Fruit fly (Drosophila melanogaster) whole organism, pupa: ENCODE results near the gene CG34049.

Experiments used
- CG10348 ChIP-seq: fragments of 200-800 bp; sonication (Bioruptor generic); IDR thresholded peaks from 2 replicates; pipeline ENCODE4 v1.3.6; 2022; ENCODE audit warnings: missing biosample characterization, missing genetic modification characterization
- CG13204 ChIP-seq: fragments of 200-800 bp; sonication (Bioruptor generic); optimal IDR thresholded peaks from 2 replicates; lab custom pipeline; 2018; ENCODE audit warnings: missing biosample characterization, mild to moderate bottlenecking, missing genetic modification characterization, moderate library complexity
- CG17806 ChIP-seq: fragments of 200-800 bp; sonication (Bioruptor generic); optimal IDR thresholded peaks from 2 replicates; lab custom pipeline; 2018; ENCODE audit warnings: missing biosample characterization, mild to moderate bottlenecking, missing genetic modification characterization, moderate library complexity
- CG4496 ChIP-seq: fragments of 200-800 bp; sonication (Bioruptor generic); IDR thresholded peaks from 3 replicates; pipeline ENCODE4 v1.3.6; 2022; ENCODE audit warnings: missing biosample characterization, missing genetic modification characterization
- CG8159 ChIP-seq: fragments of 200-800 bp; sonication (Bioruptor generic); optimal IDR thresholded peaks from 3 replicates; lab custom pipeline; 2018; ENCODE audit warnings: missing biosample characterization, mild to moderate bottlenecking, missing genetic modification characterization, moderate library complexity
- D1 ChIP-seq: fragments of 200-800 bp; sonication (Bioruptor generic); optimal IDR thresholded peaks from 2 replicates; lab custom pipeline; 2018; ENCODE audit warnings: missing biosample characterization, mild to moderate bottlenecking, missing genetic modification characterization, moderate library complexity
- EcR ChIP-seq: fragments of 200-800 bp; sonication (Bioruptor generic); optimal IDR thresholded peaks from 3 replicates; lab custom pipeline; 2019; ENCODE audit warnings: missing biosample characterization, missing genetic modification characterization, mild to moderate bottlenecking, moderate library complexity, missing genetic modification reagents
- Pif1A ChIP-seq: fragments of 200-800 bp; sonication (Bioruptor generic); optimal IDR thresholded peaks from 3 replicates; lab custom pipeline; 2016; ENCODE audit warnings: missing biosample characterization, missing genetic modification characterization
- fd96Ca ChIP-seq: fragments of 200-800 bp; sonication (Bioruptor generic); IDR thresholded peaks from 3 replicates; pipeline ENCODE4 v1.3.6; 2022; ENCODE audit warnings: missing biosample characterization, missing genetic modification characterization
- rn ChIP-seq: fragments of 200-800 bp; sonication (Bioruptor generic); IDR thresholded peaks from 2 replicates; pipeline ENCODE4 v1.3.6; 2022; ENCODE audit warnings: missing biosample characterization, missing genetic modification characterization

DNA sequence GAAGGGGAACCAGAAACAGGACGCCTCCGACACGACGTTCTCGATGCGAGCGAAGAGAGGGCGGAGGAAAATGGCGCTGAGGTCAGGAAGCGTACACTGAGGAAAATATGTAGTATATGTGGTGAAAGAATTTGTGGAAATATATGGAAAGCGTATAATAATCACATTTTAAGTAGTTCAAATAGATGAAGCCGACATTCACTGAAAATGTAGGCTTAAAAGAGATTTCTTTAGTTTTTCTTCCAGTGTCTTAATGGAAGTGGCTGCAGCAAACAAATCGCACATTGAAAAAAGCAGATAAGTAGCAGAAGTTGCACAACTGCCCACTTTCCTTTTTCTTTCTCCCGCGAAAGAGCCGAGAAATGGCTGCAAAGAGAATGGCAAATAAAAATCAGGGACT lies 15.5 kb downstream of the CG34049 start:
- no peak for TF ChIP-seq CG4496 (GFP tag; lab: Robert Waterston, UW)
- TF ChIP-seq EcR (GFP tag; lab: Kevin White, UChicago): no peak
- 0 out of 3 replicates have a peak, but pooled peaks have one; percentile 25 for TF ChIP-seq fd96Ca (GFP tag; lab: Robert Waterston, UW)
- no peak for TF ChIP-seq CG13204 (GFP tag; lab: Kevin White, UChicago)
- no peak for TF ChIP-seq rn (GFP tag; lab: Robert Waterston, UW)
- no peak for TF ChIP-seq D1 (tag; lab: Kevin White, UChicago)
- no peak for TF ChIP-seq CG17806 (tag; lab: Kevin White, UChicago)
- TF ChIP-seq CG8159: peak; percentile 36
- no peak for TF ChIP-seq CG10348
- TF ChIP-seq Pif1A (GFP tag; lab: Kevin White, UChicago): no peak
